Worm (Caenorhabditis elegans) whole organism, young adult: ENCODE measurements around the gene ran-1.

Experiments used
- B0019.2 ChIP-seq: fragments of 200-800 bp; sonication (Bioruptor generic); conservative IDR thresholded peaks from 2 replicates; pipeline ENCODE4 v1.3.6; 2022; ENCODE audit warnings: missing genetic modification reagents, missing genetic modification characterization, missing compliant biosample characterization
- B0336.3 ChIP-seq: fragments of 200-800 bp; sonication (Bioruptor generic); IDR thresholded peaks from 2 replicates; pipeline ENCODE4 v1.3.6; 2022; ENCODE audit warnings: missing genetic modification characterization, missing compliant biosample characterization
- D2030.7 ChIP-seq: fragments of 200-800 bp; sonication (Bioruptor generic); IDR thresholded peaks from 2 replicates; pipeline ENCODE4 v1.3.6; 2022; ENCODE audit warnings: missing genetic modification reagents, missing genetic modification characterization, missing compliant biosample characterization
- F52B5.7 ChIP-seq: sonication (generic microtip); optimal IDR thresholded peaks from 2 replicates; lab custom pipeline; 2016; ENCODE audit warnings: mild to moderate bottlenecking, missing genetic modification characterization, missing compliant biosample characterization
- F57C9.4 ChIP-seq: sonication (generic microtip); optimal IDR thresholded peaks from 2 replicates; lab custom pipeline; 2017; ENCODE audit warnings: mild to moderate bottlenecking, missing genetic modification characterization, missing compliant biosample characterization
- Y53G8AR.9 ChIP-seq: fragments of 200-800 bp; sonication (Bioruptor generic); conservative IDR thresholded peaks from 2 replicates; pipeline ENCODE4 v1.3.6; 2022; ENCODE audit warnings: missing genetic modification reagents, missing genetic modification characterization, missing compliant biosample characterization
- Y67H2A.10 ChIP-seq: fragments of 200-800 bp; sonication (Bioruptor generic); conservative IDR thresholded peaks from 2 replicates; pipeline ENCODE4 v1.3.6; 2022; ENCODE audit warnings: missing genetic modification reagents, missing genetic modification characterization, missing compliant biosample characterization
- akir-1 ChIP-seq: fragments of 200-800 bp; sonication (Bioruptor generic); optimal IDR thresholded peaks from 2 replicates; lab custom pipeline; 2018; ENCODE audit warnings: mild to moderate bottlenecking, missing genetic modification characterization, moderate library complexity, missing compliant biosample characterization
- aptf-3 ChIP-seq: fragments of 200-800 bp; sonication (Bioruptor generic); IDR thresholded peaks from 2 replicates; pipeline ENCODE4 v1.3.6; 2022; ENCODE audit warnings: missing genetic modification characterization, missing compliant biosample characterization
- attf-5 ChIP-seq: fragments of 200-800 bp; sonication (Bioruptor generic); optimal IDR thresholded peaks from 2 replicates; lab custom pipeline; 2018; ENCODE audit warnings: mild to moderate bottlenecking, missing genetic modification characterization, missing compliant biosample characterization
- attf-6 ChIP-seq: fragments of 200-800 bp; sonication (Bioruptor generic); IDR thresholded peaks from 2 replicates; pipeline ENCODE4 v1.3.6; 2022; ENCODE audit warnings: missing genetic modification reagents, missing genetic modification characterization, missing compliant biosample characterization
- bed-2 ChIP-seq: fragments of 200-800 bp; sonication (Bioruptor generic); IDR thresholded peaks from 2 replicates; pipeline ENCODE4 v1.3.6; 2022; ENCODE audit warnings: missing genetic modification reagents, missing genetic modification characterization, missing compliant biosample characterization
- ceh-100 ChIP-seq: fragments of 200-800 bp; sonication (Bioruptor generic); IDR thresholded peaks from 2 replicates; pipeline ENCODE4 v1.3.6; 2022; ENCODE audit warnings: missing genetic modification reagents, missing genetic modification characterization, missing compliant biosample characterization
- ceh-79 ChIP-seq: sonication (generic microtip); optimal IDR thresholded peaks from 2 replicates; lab custom pipeline; 2017; ENCODE audit warnings: mild to moderate bottlenecking, missing genetic modification characterization, missing compliant biosample characterization
- die-1 ChIP-seq: sonication (generic microtip); optimal IDR thresholded peaks from 2 replicates; lab custom pipeline; 2016; ENCODE audit warnings: missing genotype, mild to moderate bottlenecking, missing genetic modification characterization, missing compliant biosample characterization
- dpff-1 ChIP-seq: sonication (generic microtip); optimal IDR thresholded peaks from 2 replicates; lab custom pipeline; 2017; ENCODE audit warnings: mild to moderate bottlenecking, missing genetic modification characterization, missing compliant biosample characterization
- dpl-1 ChIP-seq: fragments of 150-350 bp; optimal IDR thresholded peaks from 2 replicates; lab custom pipeline; 2014; ENCODE audit warnings: missing biosample characterization, missing genetic modification reagents, missing genetic modification characterization
- egl-18 ChIP-seq: fragments of 200-800 bp; sonication (Bioruptor generic); IDR thresholded peaks from 2 replicates; pipeline ENCODE4 v1.3.6; 2022; ENCODE audit warnings: missing genetic modification reagents, missing genetic modification characterization, missing compliant biosample characterization
- egl-44 ChIP-seq: fragments of 200-800 bp; sonication (Bioruptor generic); IDR thresholded peaks from 2 replicates; pipeline ENCODE4 v1.3.6; 2022; ENCODE audit warnings: missing genetic modification reagents, missing genetic modification characterization, missing compliant biosample characterization
- ekl-4 ChIP-seq: fragments of 200-800 bp; sonication (Bioruptor generic); IDR thresholded peaks from 2 replicates; pipeline ENCODE4 v1.3.6; 2022; ENCODE audit warnings: missing genetic modification reagents, missing genetic modification characterization, missing compliant biosample characterization
- fkh-3 ChIP-seq: sonication (generic microtip); optimal IDR thresholded peaks from 2 replicates; lab custom pipeline; 2016; ENCODE audit warnings: mild to moderate bottlenecking, missing genetic modification characterization, missing compliant biosample characterization
- gei-17 ChIP-seq: fragments of 200-800 bp; sonication (Bioruptor generic); optimal IDR thresholded peaks from 2 replicates; lab custom pipeline; 2018; ENCODE audit warnings: mild to moderate bottlenecking, missing genetic modification characterization, missing compliant biosample characterization
- him-1 ChIP-seq: sonication (generic microtip); optimal IDR thresholded peaks from 2 replicates; lab custom pipeline; 2016; ENCODE audit warnings: missing genotype, missing genetic modification reagents, missing genetic modification characterization, missing compliant biosample characterization
- hmg-20 ChIP-seq: fragments of 200-800 bp; sonication (Bioruptor generic); IDR thresholded peaks from 2 replicates; pipeline ENCODE4 v1.3.6; 2022; ENCODE audit warnings: missing genetic modification reagents, missing genetic modification characterization, missing compliant biosample characterization
- hrde-1 ChIP-seq: sonication (generic microtip); optimal IDR thresholded peaks from 2 replicates; lab custom pipeline; 2016; ENCODE audit warnings: missing genetic modification characterization, mild to moderate bottlenecking, missing compliant biosample characterization, moderate library complexity, missing genotype, missing genetic modification reagents, borderline replicate concordance
- hsf-1 ChIP-seq: fragments of 200-800 bp; sonication (Bioruptor generic); IDR thresholded peaks from 2 replicates; pipeline ENCODE4 v1.3.6; 2022; ENCODE audit warnings: missing genetic modification reagents, missing genetic modification characterization, missing compliant biosample characterization
- lag-1 ChIP-seq: fragments of 200-800 bp; sonication (Bioruptor generic); IDR thresholded peaks from 2 replicates; pipeline ENCODE4 v1.3.6; 2022; ENCODE audit warnings: missing genetic modification reagents, missing genetic modification characterization, missing compliant biosample characterization
- lin-35 ChIP-seq, 3 experiments: fragments of 150-350 bp in 2 of 3; sonication (generic microtip) in 1 of 3; optimal IDR thresholded peaks; 2 replicates each; lab custom pipeline; 2014 to 2018; ENCODE audit warnings: missing biosample characterization in 3 of 3, missing genetic modification characterization in 3 of 3, missing genetic modification reagents in 3 of 3
- lin-40 ChIP-seq: sonication (generic microtip); optimal IDR thresholded peaks from 2 replicates; lab custom pipeline; 2016; ENCODE audit warnings: missing genetic modification characterization, mild to moderate bottlenecking, missing compliant biosample characterization, missing genotype, missing genetic modification reagents
- lin-54 ChIP-seq: fragments of 200-800 bp; sonication (Bioruptor generic); optimal IDR thresholded peaks from 2 replicates; lab custom pipeline; 2018; ENCODE audit warnings: mild to moderate bottlenecking, missing genetic modification characterization, missing compliant biosample characterization
- lir-1 ChIP-seq: fragments of 200-800 bp; sonication (Bioruptor generic); conservative IDR thresholded peaks from 2 replicates; pipeline ENCODE4 v1.3.6; 2022; ENCODE audit warnings: missing genetic modification reagents, missing genetic modification characterization, missing compliant biosample characterization
- lsl-1 ChIP-seq: fragments of 200-800 bp; sonication (Bioruptor generic); optimal IDR thresholded peaks from 2 replicates; lab custom pipeline; 2018; ENCODE audit warnings: mild to moderate bottlenecking, missing genetic modification characterization, moderate library complexity, missing compliant biosample characterization
- mel-28 ChIP-seq: sonication (generic microtip); optimal IDR thresholded peaks from 2 replicates; lab custom pipeline; 2016; ENCODE audit warnings: borderline replicate concordance, mild to moderate bottlenecking, missing genetic modification characterization, missing compliant biosample characterization
- nfyb-1 ChIP-seq: fragments of 200-800 bp; sonication (Bioruptor generic); IDR thresholded peaks from 2 replicates; pipeline ENCODE4 v1.3.6; 2022; ENCODE audit warnings: missing genetic modification reagents, missing genetic modification characterization, missing compliant biosample characterization
- nhr-120 ChIP-seq: fragments of 200-800 bp; sonication (Bioruptor generic); IDR thresholded peaks from 2 replicates; pipeline ENCODE4 v1.3.6; 2022; ENCODE audit warnings: missing genetic modification characterization, missing compliant biosample characterization
- nhr-179 ChIP-seq: sonication (generic microtip); optimal IDR thresholded peaks from 2 replicates; lab custom pipeline; 2016; ENCODE audit warnings: mild to moderate bottlenecking, missing genetic modification characterization, missing compliant biosample characterization
- nhr-27 ChIP-seq: fragments of 200-800 bp; sonication (Bioruptor generic); optimal IDR thresholded peaks from 2 replicates; lab custom pipeline; 2018; ENCODE audit warnings: mild to moderate bottlenecking, missing genetic modification characterization, moderate library complexity, missing compliant biosample characterization
- nhr-80 ChIP-seq: sonication (generic microtip); optimal IDR thresholded peaks from 2 replicates; lab custom pipeline; 2016; ENCODE audit warnings: missing genetic modification characterization, missing compliant biosample characterization
- pha-4 ChIP-seq: fragments of 150-350 bp; sonication (generic microtip); optimal IDR thresholded peaks from 2 replicates; lab custom pipeline; 2014; ENCODE audit warnings: missing biosample characterization, missing genetic modification reagents, missing genetic modification characterization
- rec-8 ChIP-seq, 2 experiments: sonication (generic microtip); optimal IDR thresholded peaks; 2 replicates each; lab custom pipeline; 2016; ENCODE audit warnings: mild to moderate bottlenecking in 2 of 2, missing genetic modification characterization in 2 of 2, missing genetic modification reagents in 2 of 2, missing genotype in 2 of 2, missing biosample characterization in 1 of 2, missing compliant biosample characterization in 1 of 2, moderate library complexity in 1 of 2
- repo-1 ChIP-seq: sonication (generic microtip); optimal IDR thresholded peaks from 2 replicates; lab custom pipeline; 2017; ENCODE audit warnings: mild to moderate bottlenecking, missing genetic modification characterization, missing compliant biosample characterization
- snpc-1.1 ChIP-seq: sonication (generic microtip); optimal IDR thresholded peaks from 2 replicates; lab custom pipeline; 2017; ENCODE audit warnings: missing genetic modification characterization, mild to moderate bottlenecking, missing compliant biosample characterization, antibody characterized with exemption, moderate library complexity, missing genotype, missing genetic modification reagents; ENCODE audit not compliant: insufficient read depth
- sptf-2 ChIP-seq: fragments of 200-800 bp; sonication (Bioruptor generic); optimal IDR thresholded peaks from 2 replicates; lab custom pipeline; 2018; ENCODE audit warnings: mild to moderate bottlenecking, missing genetic modification characterization, missing compliant biosample characterization
- unc-130 ChIP-seq: sonication (generic microtip); optimal IDR thresholded peaks from 2 replicates; lab custom pipeline; 2016; ENCODE audit warnings: missing genetic modification reagents, missing genetic modification characterization, missing compliant biosample characterization
- ztf-18 ChIP-seq: sonication (generic microtip); optimal IDR thresholded peaks from 2 replicates; lab custom pipeline; 2016; ENCODE audit warnings: missing genotype, mild to moderate bottlenecking, missing genetic modification characterization, missing compliant biosample characterization

Gene ran-1

DNA sequence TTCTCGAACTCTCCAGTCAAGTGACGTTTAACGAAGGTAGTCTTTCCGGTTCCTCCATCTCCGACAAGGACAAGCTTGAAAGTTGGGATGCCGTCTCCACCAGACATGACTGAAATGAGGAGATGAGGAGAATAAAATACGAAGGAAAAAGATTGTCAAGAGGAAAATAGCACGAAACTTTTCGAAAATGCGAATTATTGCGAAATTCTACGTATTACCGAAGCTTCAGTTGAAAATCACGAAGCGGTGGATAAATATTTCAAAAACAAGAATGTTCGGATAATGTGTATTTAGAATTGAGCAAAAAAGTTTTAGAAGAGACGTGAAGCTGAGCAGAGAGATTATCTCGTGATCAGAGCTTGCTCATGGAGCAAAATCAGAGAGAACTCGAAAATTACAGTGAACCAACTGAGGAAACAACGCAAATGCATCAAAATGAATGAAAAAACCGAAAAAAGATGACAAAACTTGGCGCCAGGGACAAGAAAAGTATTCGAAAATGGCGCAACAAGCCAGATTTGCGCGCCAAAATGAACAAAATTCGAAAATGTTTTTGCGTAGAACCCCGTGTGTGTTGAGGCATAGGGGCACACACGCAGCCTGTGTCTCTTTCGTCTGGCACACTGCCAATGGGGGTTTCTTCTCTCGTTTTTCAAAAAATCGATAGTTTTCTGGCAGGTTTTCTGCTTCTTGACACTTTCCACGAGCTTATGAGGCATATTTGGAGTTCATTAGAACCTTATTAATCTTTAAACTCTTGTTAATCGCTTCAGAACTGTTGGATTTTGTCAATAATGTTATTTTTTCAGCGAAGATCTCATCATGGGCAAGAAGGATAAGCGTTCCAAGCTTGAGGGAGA, at the start of gene ran-1, which contains the start of gene dkc-1 (continued):
- TF ChIP-seq attf-5, result peak; percentile 90
- TF ChIP-seq ceh-79 (tag; lab: Kevin White, UChicago), result no peak
- no peak for TF ChIP-seq mel-28 (tag; lab: Kevin White, UChicago)
- TF ChIP-seq dpl-1 (GFP tag; lab: Kevin White, UChicago), result peak; percentile 95
- no peak for TF ChIP-seq nhr-27 (tag; lab: Kevin White, UChicago)
- no peak for TF ChIP-seq attf-6 (GFP tag; lab: Robert Waterston, UW)
- no peak for TF ChIP-seq egl-18 (GFP tag; lab: Robert Waterston, UW)
- 0 out of 2 replicates have a peak, but pooled peaks have one; percentile 29 for TF ChIP-seq lir-1
- no peak for TF ChIP-seq rec-8 (tag; optimal IDR thresholded peaks at IDR 0.05; lab: Kevin White, UChicago)
- no peak for TF ChIP-seq F57C9.4 (tag; lab: Kevin White, UChicago)
- TF ChIP-seq nhr-179 (tag; lab: Kevin White, UChicago), result no peak
- peak; percentile 54 for TF ChIP-seq snpc-1.1 (tag; lab: Kevin White, UChicago)
- TF ChIP-seq B0019.2 (GFP tag; lab: Robert Waterston, UW), result peak; percentile 86
- TF ChIP-seq nhr-120 (GFP tag; lab: Robert Waterston, UW), result no peak
- peak; percentile 51 for TF ChIP-seq lin-40 (tag; lab: Kevin White, UChicago)
- TF ChIP-seq sptf-2 (GFP tag; lab: Kevin White, UChicago), result no peak
- peak; percentile 46; the same call in 1 of the 2 replicates for TF ChIP-seq Y67H2A.10 (GFP tag; lab: Robert Waterston, UW)
- peak; percentile 95 for TF ChIP-seq D2030.7 (GFP tag; lab: Robert Waterston, UW)
- peak; percentile 79; the same call in 1 of the 2 replicates for TF ChIP-seq nfyb-1 (GFP tag; lab: Robert Waterston, UW)
- TF ChIP-seq ztf-18 (tag; lab: Kevin White, UChicago), result peak; percentile 68
- no peak for TF ChIP-seq die-1 (tag; lab: Kevin White, UChicago)
- peak; percentile 80 for TF ChIP-seq lsl-1 (GFP tag; lab: Kevin White, UChicago)
- TF ChIP-seq gei-17 (GFP tag; lab: Kevin White, UChicago), result no peak
- TF ChIP-seq pha-4 (tag; lab: Kevin White, UChicago), result peak; percentile 13
- no peak for TF ChIP-seq F52B5.7 (tag; lab: Kevin White, UChicago)
- no peak for TF ChIP-seq lag-1
- TF ChIP-seq nhr-80 (tag; lab: Kevin White, UChicago), result peak; percentile 24
- TF ChIP-seq akir-1 (GFP tag; lab: Kevin White, UChicago), result no peak
- TF ChIP-seq repo-1 (tag; lab: Kevin White, UChicago), result peak; percentile 4
- TF ChIP-seq ekl-4 (GFP tag; lab: Robert Waterston, UW), result peak; percentile 77
- no peak for TF ChIP-seq hrde-1 (tag; lab: Kevin White, UChicago)
- peak; percentile 84 for TF ChIP-seq hsf-1
- TF ChIP-seq ceh-100 (GFP tag; lab: Robert Waterston, UW), result peak; percentile 53
- 0 out of 2 replicates have a peak, but pooled peaks have one; percentile 44 for TF ChIP-seq egl-44 (GFP tag; lab: Robert Waterston, UW)
- no peak for TF ChIP-seq him-1 (tag; lab: Kevin White, UChicago)
- TF ChIP-seq Y53G8AR.9, result peak; percentile 84
- TF ChIP-seq dpff-1, result no peak
- TF ChIP-seq lin-35 (GFP tag; optimal IDR thresholded peaks at IDR 0.05; lab: Kevin White, UChicago), result peak in 2 of 3 experiments; percentile 74 to 79
- no peak for TF ChIP-seq fkh-3 (tag; lab: Kevin White, UChicago)
- TF ChIP-seq hmg-20 (GFP tag; lab: Robert Waterston, UW), result no peak
- TF ChIP-seq unc-130 (GFP tag; lab: Kevin White, UChicago), result peak; percentile 81
- TF ChIP-seq bed-2, result no peak
- TF ChIP-seq B0336.3 (GFP tag; lab: Robert Waterston, UW), result peak; percentile 90
- 0 out of 2 replicates have a peak, but pooled peaks have one; percentile 21 for TF ChIP-seq aptf-3 (GFP tag; lab: Robert Waterston, UW)
- TF ChIP-seq lin-54 (GFP tag; lab: Kevin White, UChicago), result peak; percentile 93
